Worm (Caenorhabditis elegans) whole organism, L4 larva: ENCODE measurements around the gene atgl-1.

Experiments
- cey-2 ChIP-seq: sonication (generic microtip); optimal IDR thresholded peaks from 3 replicates; lab custom pipeline; 2017; ENCODE audit warnings: missing genetic modification characterization, mild to moderate bottlenecking, missing compliant biosample characterization, antibody characterized with exemption, borderline replicate concordance; ENCODE audit not compliant: insufficient read depth
- gei-8 ChIP-seq: fragments of 200-800 bp; sonication (Bioruptor generic); optimal IDR thresholded peaks from 2 replicates; lab custom pipeline; 2018; ENCODE audit warnings: mild to moderate bottlenecking, missing genetic modification characterization, missing compliant biosample characterization
- lin-39 ChIP-seq: fragments of 150-350 bp; optimal IDR thresholded peaks from 2 replicates; lab custom pipeline; 2014; ENCODE audit warnings: missing biosample characterization, missing genetic modification reagents, missing genetic modification characterization
- nhr-10 ChIP-seq: fragments of 150-350 bp; optimal IDR thresholded peaks from 2 replicates; lab custom pipeline; 2014; ENCODE audit warnings: missing biosample characterization, missing genetic modification characterization
- nhr-11 ChIP-seq: fragments of 150-350 bp; optimal IDR thresholded peaks from 2 replicates; lab custom pipeline; 2014; ENCODE audit warnings: missing biosample characterization, missing genetic modification characterization
- nhr-76 ChIP-seq: fragments of 150-350 bp; optimal IDR thresholded peaks from 2 replicates; lab custom pipeline; 2014; ENCODE audit warnings: missing biosample characterization, missing genetic modification characterization
- unc-62 ChIP-seq, 3 experiments: fragments of 150-350 bp in 1 of 3; sonication (generic microtip); optimal IDR thresholded peaks in 2 of 3; peaks in 1 of 3; 1 replicate in 1 of 3; 2 replicates in 2 of 3; lab custom pipeline; 2014 to 2017; ENCODE audit warnings: missing biosample characterization in 3 of 3, missing genetic modification characterization in 3 of 3, missing genetic modification reagents in 3 of 3, missing genotype in 1 of 3
- zag-1 ChIP-seq: fragments of 150-350 bp; optimal IDR thresholded peaks from 2 replicates; lab custom pipeline; 2014; ENCODE audit warnings: missing biosample characterization, missing genetic modification characterization

- TF ChIP-seq unc-62 (GFP tag; optimal IDR thresholded peaks at IDR 0.05 in 1 of 2; lab: Kevin White, UChicago) (no peak), unc-62 (tag; optimal IDR thresholded peaks at IDR 0.05; lab: Kevin White, UChicago) (no peak), gei-8 (no peak), nhr-10 (no peak), zag-1 (no peak), cey-2 (no peak), nhr-76 (tag; lab: Kevin White, UChicago) (no peak), nhr-11 (tag; lab: Kevin White, UChicago) (no peak), lin-39 (no peak)
Observed at ce11 chrIII:6430834-6431233, 11.6 kb upstream of the atgl-1 start, which contains the start of gene popl-1.
